Worm (Caenorhabditis elegans): ENCODE data around the gene F08F8.10.

- no peak for TF ChIP-seq snpc-4 (GFP tag; optimal IDR thresholded peaks at IDR 0.05)
- TF ChIP-seq snpc-4 (tag; optimal IDR thresholded peaks at IDR 0.05) = no peak
- 0 out of 2 replicates have a peak, but pooled peaks have one; percentile 35 for TF ChIP-seq lin-26 (GFP tag; IDR thresholded peaks at IDR 0.05)
- no peak for TF ChIP-seq lin-35 (GFP tag; optimal IDR thresholded peaks at IDR 0.05)
- TF ChIP-seq unc-62 (GFP tag; optimal IDR thresholded peaks at IDR 0.05) = no peak
- no peak for TF ChIP-seq Y95B8A.8 (GFP tag; IDR thresholded peaks at IDR 0.05)
- no peak for TF ChIP-seq F57C9.4 (tag; optimal IDR thresholded peaks at IDR 0.05)
- no peak for TF ChIP-seq F49E8.2 (tag; optimal IDR thresholded peaks at IDR 0.05; ENCODE audit: insufficient read depth)
- no peak for TF ChIP-seq aptf-2 (GFP tag; conservative IDR thresholded peaks at IDR 0.05)
- TF ChIP-seq ama-1 (optimal IDR thresholded peaks at IDR 0.05) = no peak
- TF ChIP-seq ama-1 (GFP tag; optimal IDR thresholded peaks at IDR 0.05) = no peak
These were observed 48.5 kb downstream of the F08F8.10 start, which contains the start of gene acbp-4 for ce11 chrIII:7308600-7309109.
